Fruit fly (Drosophila melanogaster): ENCODE results near the gene Spag1.

Gene Spag1

dm6 chr3R:26937423-26937822, 10.2 kb upstream of the Spag1 start (continued):
- TF ChIP-seq lov (optimal IDR thresholded peaks at IDR 0.05) (no peak), lov (GFP tag; IDR thresholded peaks at IDR 0.05) (no peak), Pdp1 (GFP tag; optimal IDR thresholded peaks at IDR 0.05) (no peak), MESR4 (GFP tag; optimal IDR thresholded peaks at IDR 0.05) (no peak), Fer3 (tag; optimal IDR thresholded peaks at IDR 0.05) (no peak), unpg (GFP tag; optimal IDR thresholded peaks at IDR 0.05) (peak; percentile 26), Hmx (GFP tag; optimal IDR thresholded peaks at IDR 0.05) (no peak), CG10209 (GFP tag; optimal IDR thresholded peaks at IDR 0.05) (peak; percentile 32), dysf (GFP tag; IDR thresholded peaks at IDR 0.05) (peak; percentile 59; the same call in 2 of the 3 replicates), sima (GFP tag; optimal IDR thresholded peaks at IDR 0.05) (no peak), Hey (tag; optimal IDR thresholded peaks at IDR 0.05) (no peak), gfzf (GFP tag; optimal IDR thresholded peaks at IDR 0.05) (no peak), CG7987 (GFP tag; optimal IDR thresholded peaks at IDR 0.05) (no peak), cas (GFP tag; IDR thresholded peaks at IDR 0.05) (no peak), CG3838 (GFP tag; optimal IDR thresholded peaks at IDR 0.05) (no peak), CG4707 (GFP tag; optimal IDR thresholded peaks at IDR 0.05) (no peak), CG10462 (GFP tag; optimal IDR thresholded peaks at IDR 0.05) (peak; percentile 11), CG11504 (tag; optimal IDR thresholded peaks at IDR 0.05) (peak; percentile 78), CG7271 (tag; optimal IDR thresholded peaks at IDR 0.05) (no peak), Side (GFP tag; optimal IDR thresholded peaks at IDR 0.05) (no peak), CG5180 (GFP tag; optimal IDR thresholded peaks at IDR 0.05) (peak; percentile 68), CG15479 (GFP tag; optimal IDR thresholded peaks at IDR 0.05) (no peak), Ets65A (GFP tag) (peak; percentile 94), CG6254 (GFP tag; optimal IDR thresholded peaks at IDR 0.05) (no peak), fd64A (GFP tag; optimal IDR thresholded peaks at IDR 0.05) (no peak), Bteb2 (GFP tag; optimal IDR thresholded peaks at IDR 0.05) (no peak), Camta (GFP tag; optimal IDR thresholded peaks at IDR 0.05) (peak; percentile 23), CG4328 (GFP tag; optimal IDR thresholded peaks at IDR 0.05) (no peak), schlank (tag; optimal IDR thresholded peaks at IDR 0.05) (no peak), NC2α (GFP tag; optimal IDR thresholded peaks at IDR 0.05) (no peak), inv (GFP tag; IDR thresholded peaks at IDR 0.05; ENCODE audit: partially characterized antibody) (no peak), Mrtf (GFP tag; IDR thresholded peaks at IDR 0.05) (no peak), Tbp (GFP tag; optimal IDR thresholded peaks at IDR 0.05) (no peak), CG3065 (GFP tag; optimal IDR thresholded peaks at IDR 0.05) (no peak), H2.0 (GFP tag; IDR thresholded peaks at IDR 0.05) (no peak), mam (GFP tag; optimal IDR thresholded peaks at IDR 0.05) (peak; percentile 47), CG1529 (GFP tag; optimal IDR thresholded peaks at IDR 0.05) (peak; percentile 27), CG9817 (tag; optimal IDR thresholded peaks at IDR 0.05) (no peak), ash1 (GFP tag; optimal IDR thresholded peaks at IDR 0.05) (no peak), dmrt11E (tag; optimal IDR thresholded peaks at IDR 0.05) (no peak), MBD-R2 (GFP tag; IDR thresholded peaks at IDR 0.05) (no peak), CG11695 (GFP tag; IDR thresholded peaks at IDR 0.05) (0 out of 3 replicates have a peak, but pooled peaks have one; percentile 10), CG17568 (GFP tag; optimal IDR thresholded peaks at IDR 0.05) (no peak), Six4 (GFP tag; optimal IDR thresholded peaks at IDR 0.05) (no peak), odd (GFP tag; optimal IDR thresholded peaks at IDR 0.05) (peak; percentile 29), CG9932 (GFP tag; IDR thresholded peaks at IDR 0.05) (no peak), cato (GFP tag; optimal IDR thresholded peaks at IDR 0.05; ENCODE audit: borderline replicate concordance) (no peak), pzg (GFP tag; optimal IDR thresholded peaks at IDR 0.05) (no peak), sim (GFP tag; IDR thresholded peaks at IDR 0.05) (no peak), CG8944 (GFP tag; optimal IDR thresholded peaks at IDR 0.05) (peak; percentile 12), CG10366 (GFP tag; IDR thresholded peaks at IDR 0.05) (no peak), CG7839 (tag; optimal IDR thresholded peaks at IDR 0.05) (peak; percentile 65)
